Worm (Caenorhabditis elegans) whole organism, midembryonic: ENCODE results near the gene F59B2.13.

Source experiments
- T22C8.4 ChIP-seq: fragments of 200-800 bp; sonication (Bioruptor generic); IDR thresholded peaks from 2 replicates; pipeline ENCODE4 v1.3.6; 2022; ENCODE audit warnings: missing genetic modification characterization, missing compliant biosample characterization
- flt-1 ChIP-seq: fragments of 200-800 bp; sonication (Bioruptor generic); IDR thresholded peaks from 2 replicates; pipeline ENCODE4 v1.3.6; 2022; ENCODE audit warnings: missing genetic modification characterization, missing compliant biosample characterization
- klf-2 ChIP-seq: fragments of 200-800 bp; sonication (Bioruptor generic); conservative IDR thresholded peaks from 2 replicates; pipeline ENCODE4 v1.3.6; 2022; ENCODE audit warnings: missing genetic modification reagents, missing genetic modification characterization, missing compliant biosample characterization
- med-1 ChIP-seq: sonication (generic microtip); optimal IDR thresholded peaks from 2 replicates; lab custom pipeline; 2017; ENCODE audit warnings: missing genetic modification characterization, mild to moderate bottlenecking, missing compliant biosample characterization, antibody characterized with exemption, missing genetic modification reagents; ENCODE audit not compliant: insufficient read depth

DNA sequence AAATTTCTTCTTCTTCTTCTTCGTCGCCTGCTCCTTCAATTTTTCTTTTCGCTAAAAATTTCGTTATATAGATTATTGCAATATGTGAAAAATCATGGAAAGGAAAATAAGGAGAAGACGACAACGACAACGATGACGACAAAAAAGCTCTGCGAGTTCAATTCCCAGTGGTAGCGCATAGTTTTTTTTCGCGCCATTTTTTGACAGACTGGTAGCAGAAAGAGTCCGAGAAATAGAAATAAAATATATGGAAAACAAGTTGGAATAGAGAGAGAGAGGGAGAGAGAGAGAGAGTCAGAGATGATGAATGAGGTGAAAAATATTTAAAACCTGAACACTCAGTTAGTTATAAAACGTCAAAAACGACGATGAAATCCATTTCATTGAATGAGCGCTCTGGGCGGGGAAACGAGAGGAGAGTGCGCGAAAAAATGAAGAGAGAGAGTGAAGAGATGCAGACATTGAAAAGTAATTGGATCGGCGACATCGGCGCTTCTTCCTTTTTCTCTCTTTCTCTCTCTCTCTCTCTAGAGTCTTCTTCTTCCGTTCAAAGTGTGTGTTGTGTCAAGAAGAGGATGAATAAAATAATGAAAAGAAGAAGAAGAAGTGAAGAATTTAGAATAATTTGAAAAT lies 44.9 kb downstream of the F59B2.13 start, which contains the start of gene pde-2:
- TF ChIP-seq med-1 (GFP tag; lab: Kevin White, UChicago) (no peak), T22C8.4 (GFP tag; lab: Robert Waterston, UW) (no peak), klf-2 (GFP tag; lab: Robert Waterston, UW) (no peak), flt-1 (0 out of 2 replicates have a peak, but pooled peaks have one; percentile 10)
